Fruit fly (Drosophila melanogaster) whole organism, wandering third instar larva: ENCODE results near the gene CG31279.
A peak's percentile ranks its signal among the peaks of the same experiment; 100 is the strongest.

Experiments
- CG32264 ChIP-seq: fragments of 200-800 bp; sonication (Bioruptor generic); optimal IDR thresholded peaks from 2 replicates; lab custom pipeline; 2016; ENCODE audit warnings: missing biosample characterization, missing genetic modification characterization
- CG9705 ChIP-seq: fragments of 200-800 bp; sonication (Bioruptor generic); optimal IDR thresholded peaks from 2 replicates; lab custom pipeline; 2018; ENCODE audit warnings: missing biosample characterization, mild to moderate bottlenecking, missing genetic modification characterization
- CrebA ChIP-seq: fragments of 200-800 bp; sonication (Bioruptor generic); optimal IDR thresholded peaks from 2 replicates; lab custom pipeline; 2016; ENCODE audit warnings: missing biosample characterization, mild to moderate bottlenecking, missing genetic modification characterization, borderline replicate concordance
- Dfd ChIP-seq: fragments of >200 bp; optimal IDR thresholded peaks from 2 replicates; lab custom pipeline; 2017; ENCODE audit warnings: missing biosample characterization, missing genetic modification characterization
- Dif ChIP-seq: fragments of 200-275, 200-300 bp; sonication (Bioruptor generic); optimal IDR thresholded peaks from 2 replicates; lab custom pipeline; 2018; ENCODE audit warnings: missing biosample characterization, missing genetic modification characterization; ENCODE audit not compliant: partially characterized antibody
- GATAd ChIP-seq: sonication (Bioruptor generic); optimal IDR thresholded peaks from 2 replicates; lab custom pipeline; 2016; ENCODE audit warnings: missing biosample characterization, missing genetic modification characterization
- Hr78 ChIP-seq: fragments of >200 bp; optimal IDR thresholded peaks from 2 replicates; lab custom pipeline; 2017; ENCODE audit warnings: missing biosample characterization, missing genetic modification characterization
- Hr83 ChIP-seq: fragments of 200-300 bp; sonication (Bioruptor generic); optimal IDR thresholded peaks from 2 replicates; lab custom pipeline; 2016; ENCODE audit warnings: missing biosample characterization, mild to moderate bottlenecking, missing genetic modification characterization, moderate library complexity; ENCODE audit not compliant: poor library complexity, severe bottlenecking
- Jra ChIP-seq: sonication (Bioruptor generic); optimal IDR thresholded peaks from 2 replicates; lab custom pipeline; 2016; ENCODE audit warnings: missing biosample characterization, missing genetic modification characterization
- Mio ChIP-seq: sonication (Bioruptor generic); optimal IDR thresholded peaks from 2 replicates; lab custom pipeline; 2016; ENCODE audit warnings: missing biosample characterization, missing genetic modification characterization
- Myc ChIP-seq: fragments of >200 bp; optimal IDR thresholded peaks from 2 replicates; lab custom pipeline; 2017
- N ChIP-seq: fragments of >200 bp; optimal IDR thresholded peaks from 2 replicates; lab custom pipeline; 2018; ENCODE audit warnings: missing biosample characterization, missing external identifiers, missing genetic modification characterization
- OdsH ChIP-seq: fragments of 200-800 bp; sonication (Bioruptor generic); optimal IDR thresholded peaks from 2 replicates; lab custom pipeline; 2016; ENCODE audit warnings: missing biosample characterization, mild to moderate bottlenecking, missing genetic modification characterization
- Rel ChIP-seq, 2 experiments: fragments of 200-800 bp; sonication (Bioruptor generic) in 1 of 2; optimal IDR thresholded peaks; 2 replicates in 1 of 2; 3 replicates in 1 of 2; lab custom pipeline; 2016 to 2019; ENCODE audit warnings: mild to moderate bottlenecking in 2 of 2, missing biosample characterization in 2 of 2, missing genetic modification characterization in 2 of 2, moderate library complexity in 1 of 2
- Vsx2 ChIP-seq: fragments of 200-300, 225-300 bp; sonication (Bioruptor generic); optimal IDR thresholded peaks from 2 replicates; lab custom pipeline; 2018; ENCODE audit warnings: missing biosample characterization, missing genetic modification characterization; ENCODE audit not compliant: partially characterized antibody
- brk ChIP-seq: fragments of 200-800 bp; sonication (Bioruptor generic); optimal IDR thresholded peaks from 2 replicates; lab custom pipeline; 2016; ENCODE audit warnings: missing biosample characterization, mild to moderate bottlenecking, missing genetic modification characterization
- dl ChIP-seq, 2 experiments: fragments of 175-275, 200-275 bp in 1 of 2; fragments of 200-275 bp in 1 of 2; sonication (Bioruptor generic); optimal IDR thresholded peaks; lab custom pipeline; 2018; ENCODE audit warnings: mild to moderate bottlenecking in 2 of 2, missing biosample characterization in 2 of 2, missing genetic modification characterization in 2 of 2, moderate library complexity in 2 of 2; ENCODE audit not compliant: partially characterized antibody in 2 of 2, insufficient read depth in 1 of 2
- ey ChIP-seq: fragments of 200-800 bp; sonication (Bioruptor generic); optimal IDR thresholded peaks from 2 replicates; lab custom pipeline; 2016; ENCODE audit warnings: missing biosample characterization, missing genetic modification characterization
- foxo ChIP-seq, 2 experiments: fragments of 200-800 bp; sonication (Bioruptor generic); optimal IDR thresholded peaks; 2 replicates in 1 of 2; 3 replicates in 1 of 2; lab custom pipeline; 2016 to 2017; ENCODE audit warnings: missing biosample characterization in 2 of 2, missing genetic modification characterization in 2 of 2
- h ChIP-seq: fragments of 200-800 bp; sonication (Bioruptor generic); optimal IDR thresholded peaks from 3 replicates; lab custom pipeline; 2016; ENCODE audit warnings: missing biosample characterization, mild to moderate bottlenecking, missing genetic modification characterization
- jim ChIP-seq: fragments of 175-275, 200-325 bp; sonication (Bioruptor generic); optimal IDR thresholded peaks from 2 replicates; lab custom pipeline; 2016; ENCODE audit warnings: missing biosample characterization, mild to moderate bottlenecking, missing genetic modification characterization
- lola ChIP-seq: fragments of >200 bp; optimal IDR thresholded peaks from 2 replicates; lab custom pipeline; 2017; ENCODE audit warnings: missing biosample characterization, missing genetic modification characterization
- pan ChIP-seq: fragments of >200 bp; optimal IDR thresholded peaks from 2 replicates; lab custom pipeline; 2017
- psq ChIP-seq: fragments of 200-800 bp; sonication (Bioruptor generic); optimal IDR thresholded peaks from 3 replicates; lab custom pipeline; 2017; ENCODE audit warnings: missing biosample characterization, mild to moderate bottlenecking, missing genetic modification characterization, moderate library complexity
- sage ChIP-seq: fragments of 200-800 bp; sonication (Bioruptor generic); optimal IDR thresholded peaks from 2 replicates; lab custom pipeline; 2016; ENCODE audit warnings: missing biosample characterization, mild to moderate bottlenecking, missing genetic modification characterization
- sv ChIP-seq: fragments of 200-800 bp; sonication (Bioruptor generic); optimal IDR thresholded peaks from 3 replicates; lab custom pipeline; 2016; ENCODE audit warnings: missing biosample characterization, missing genetic modification characterization
- tai ChIP-seq: sonication (Bioruptor generic); optimal IDR thresholded peaks from 2 replicates; lab custom pipeline; 2016; ENCODE audit warnings: missing biosample characterization, missing genetic modification characterization
- usp ChIP-seq: fragments of >200 bp; optimal IDR thresholded peaks from 2 replicates; lab custom pipeline; 2017; ENCODE audit warnings: missing biosample characterization, missing genetic modification characterization

Gene CG31279

dm6 chr3R:16452954-16453587, 22.6 kb downstream of the CG31279 start:
- TF ChIP-seq psq (GFP tag; lab: Kevin White, UChicago) (peak; percentile 15), Rel (GFP tag; optimal IDR thresholded peaks at IDR 0.05; lab: Kevin White, UChicago) (no peak), Rel (tag; optimal IDR thresholded peaks at IDR 0.05; lab: Kevin White, UChicago) (peak; percentile 52), N (GFP tag; lab: Kevin White, UChicago) (peak; percentile 36), dl (GFP tag; optimal IDR thresholded peaks at IDR 0.05; lab: Kevin White, UChicago; ENCODE audit: insufficient read depth in 1 of 2, partially characterized antibody in 2 of 2) (peak; percentile 13 to 50), CG9705 (no peak), lola (no peak), ey (no peak), tai (no peak), Dif (GFP tag; lab: Kevin White, UChicago) (peak; percentile 67), Jra (GFP tag; lab: Kevin White, UChicago) (peak; percentile 90)

dm6 chr3R:16453597-16453996, 23.1 kb downstream of the CG31279 start, which contains the start of gene Pak3:
Pak3 (minus strand) TSS chr3R:16453821.
- TF ChIP-seq CG32264 (GFP tag; lab: Kevin White, UChicago) (no peak), foxo (GFP tag; optimal IDR thresholded peaks at IDR 0.05; lab: Kevin White, UChicago) (no peak), N (GFP tag; lab: Kevin White, UChicago) (no peak), psq (GFP tag; lab: Kevin White, UChicago) (no peak), Myc (lab: Kevin White, UChicago) (no peak), usp (GFP tag; lab: Kevin White, UChicago) (no peak), dl (GFP tag; optimal IDR thresholded peaks at IDR 0.05; lab: Kevin White, UChicago; ENCODE audit: insufficient read depth in 1 of 2, partially characterized antibody in 2 of 2) (no peak), Hr83 (GFP tag; lab: Kevin White, UChicago) (peak; percentile 58), Vsx2 (peak; percentile 48), sage (GFP tag; lab: Kevin White, UChicago) (no peak), pan (lab: Kevin White, UChicago) (no peak), Hr78 (no peak), Rel (GFP tag; optimal IDR thresholded peaks at IDR 0.05; lab: Kevin White, UChicago) (no peak), Rel (tag; optimal IDR thresholded peaks at IDR 0.05; lab: Kevin White, UChicago) (peak; percentile 8)

- TF ChIP-seq Hr78, result no peak
- no peak for TF ChIP-seq sv (GFP tag; lab: Kevin White, UChicago)
- no peak for TF ChIP-seq ey
- TF ChIP-seq Jra (GFP tag; lab: Kevin White, UChicago), result no peak
- no peak for TF ChIP-seq lola
- no peak for TF ChIP-seq h
- TF ChIP-seq pan (lab: Kevin White, UChicago), result no peak
- no peak for TF ChIP-seq GATAd (GFP tag; lab: Kevin White, UChicago)
- no peak for TF ChIP-seq psq (GFP tag; lab: Kevin White, UChicago)
- TF ChIP-seq Mio (GFP tag; lab: Kevin White, UChicago), result no peak
- no peak for TF ChIP-seq jim (GFP tag; lab: Kevin White, UChicago)
- TF ChIP-seq Rel (GFP tag; optimal IDR thresholded peaks at IDR 0.05; lab: Kevin White, UChicago), result no peak
- no peak for TF ChIP-seq Rel (tag; optimal IDR thresholded peaks at IDR 0.05; lab: Kevin White, UChicago)
- TF ChIP-seq brk, result no peak
- no peak for TF ChIP-seq OdsH
- no peak for TF ChIP-seq Hr83 (GFP tag; lab: Kevin White, UChicago)
- TF ChIP-seq Myc (lab: Kevin White, UChicago), result no peak
- TF ChIP-seq, all 38 proteins: peak for 0
These were observed 23.7 kb downstream of the CG31279 start, which contains the start of gene CG10405 for dm6 chr3R:16454192-16454591. CG10405 (plus strand) TSS chr3R:16454492.

dm6 chr3R:16455875-16456274, 25.4 kb downstream of the CG31279 start, which contains the start of gene CG14883:
CG14883 (plus strand) TSS chr3R:16456052.
- no peak for TF ChIP-seq psq (GFP tag; lab: Kevin White, UChicago)
- no peak for TF ChIP-seq Dfd
- TF ChIP-seq Dif (GFP tag; lab: Kevin White, UChicago), result no peak
- TF ChIP-seq dl (GFP tag; optimal IDR thresholded peaks at IDR 0.05; lab: Kevin White, UChicago; ENCODE audit: insufficient read depth in 1 of 2, partially characterized antibody in 2 of 2), result no peak
- TF ChIP-seq GATAd (GFP tag; lab: Kevin White, UChicago), result no peak
- no peak for TF ChIP-seq tai
- TF ChIP-seq sv (GFP tag; lab: Kevin White, UChicago), result no peak
- TF ChIP-seq foxo (GFP tag; optimal IDR thresholded peaks at IDR 0.05; lab: Kevin White, UChicago), result no peak
- no peak for TF ChIP-seq Hr83 (GFP tag; lab: Kevin White, UChicago)
- TF ChIP-seq ey, result no peak
- no peak for TF ChIP-seq CrebA (GFP tag; lab: Kevin White, UChicago)
- no peak for TF ChIP-seq CG32264 (GFP tag; lab: Kevin White, UChicago)
- TF ChIP-seq usp (GFP tag; lab: Kevin White, UChicago), result no peak
- TF ChIP-seq, all 38 proteins: peak for 0
